Fruit fly (Drosophila melanogaster) whole organism: Measurements from ENCODE around the gene alpha-Est3.

Source experiments
- CG8478 ChIP-seq: fragments of >200 bp; optimal IDR thresholded peaks from 2 replicates; lab custom pipeline; 2018; ENCODE audit warnings: inconsistent platforms
- pan ChIP-seq: fragments of >200 bp; optimal IDR thresholded peaks from 2 replicates; lab custom pipeline; 2017
- psq ChIP-seq: fragments of >200 bp; optimal IDR thresholded peaks from 2 replicates; lab custom pipeline; 2017

DNA sequence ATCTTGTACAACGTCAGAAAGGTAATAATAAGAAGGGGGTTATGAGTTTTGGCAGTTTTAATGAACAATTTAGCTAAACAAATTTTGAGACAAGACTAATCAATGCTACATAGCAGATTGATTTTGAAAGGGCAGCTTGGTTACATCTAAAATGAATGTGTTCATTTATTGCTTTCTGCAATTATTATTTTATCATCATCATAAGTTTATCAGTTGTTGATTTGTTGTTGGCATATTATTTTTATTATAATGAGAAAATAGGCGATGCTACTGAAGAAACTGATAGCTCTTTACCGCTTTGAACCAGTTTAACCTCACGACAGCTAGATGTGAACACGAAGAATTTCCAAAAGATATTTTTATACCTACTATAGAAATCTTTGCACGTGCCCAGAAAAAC lies 39.2 kb downstream of the alpha-Est3 start, which contains the start of gene Mics1:
- TF ChIP-seq CG8478 (no peak), psq (no peak), pan (no peak)
